Worm (Caenorhabditis elegans) whole organism, L4/young adult: Measurements from ENCODE around the gene pde-3.
"Not testable (repeated sequence)": the region's sequence is repeated elsewhere in the genome, so short reads cannot be mapped to it uniquely, and the experiment has no call there.

ENCODE experiments used
- W03F9.2 ChIP-seq: fragments of 150-350 bp; optimal IDR thresholded peaks from 2 replicates; lab custom pipeline; 2014; ENCODE audit warnings: missing biosample characterization, missing genetic modification characterization
- dao-5 ChIP-seq: sonication (generic microtip); optimal IDR thresholded peaks from 2 replicates; lab custom pipeline; 2016; ENCODE audit warnings: missing genotype, missing genetic modification characterization, moderate library complexity, missing compliant biosample characterization
- him-1 ChIP-seq: sonication (generic microtip); optimal IDR thresholded peaks from 2 replicates; lab custom pipeline; 2016; ENCODE audit warnings: missing genotype, missing genetic modification reagents, missing genetic modification characterization, missing compliant biosample characterization

The pde-3 gene

ce11 chrII:14992598-14992997 lies 73.1 kb downstream of the pde-3 start, which contains the start of gene Y53F4B.7:
TSS of gene Y53F4B.7 (plus strand) at chrII:14992898.
- not testable (repeated sequence) for TF ChIP-seq W03F9.2; dao-5; him-1 (tag; lab: Kevin White, UChicago)
